2 fruit fly cellular contexts compared by ENCODE assay signal in genomic region chr3L:17016576-17016917, dm6.
TF ChIP-seq lines count a peak whose summit lies in the region.

No protein-coding gene starts in this region.

- TF ChIP-seq CTCF in whole organism, embryonic (GFP tag; optimal IDR thresholded peaks at IDR 0.05; lab: Kevin White, UChicago), result no peak

TF ChIP-seq in whole organism, 6 proteins besides CTCF, POLR2A, EP300 and RAD21:
- TF ChIP-seq EcR (GFP tag; optimal IDR thresholded peaks at IDR 0.05; lab: Kevin White, UChicago) (no peak), Dll (optimal IDR thresholded peaks at IDR 0.05; lab: Kevin White, UChicago) (peak; percentile 24)

TF ChIP-seq in whole organism, embryonic, 481 proteins besides CTCF, POLR2A, EP300 and RAD21:
- TF ChIP-seq MESR4 (GFP tag; optimal IDR thresholded peaks at IDR 0.05; lab: Kevin White, UChicago) (peak; percentile 52), fd96Cb (tag; optimal IDR thresholded peaks at IDR 0.05; lab: Kevin White, UChicago) (no peak), CG16815 (GFP tag; optimal IDR thresholded peaks at IDR 0.05; lab: Kevin White, UChicago) (no peak), CG30020 (tag; optimal IDR thresholded peaks at IDR 0.05; lab: Kevin White, UChicago) (no peak), ab (GFP tag; optimal IDR thresholded peaks at IDR 0.05; lab: Kevin White, UChicago) (no peak), CG17328 (GFP tag; IDR thresholded peaks at IDR 0.05; lab: Robert Waterston, UW) (no peak), lov (optimal IDR thresholded peaks at IDR 0.05; lab: Kevin White, UChicago) (no peak), lov (GFP tag; IDR thresholded peaks at IDR 0.05; lab: Robert Waterston, UW) (no peak), HLH4C (GFP tag; IDR thresholded peaks at IDR 0.05; lab: Robert Waterston, UW; ENCODE audit: partially characterized antibody) (0 out of 3 replicates have a peak, but pooled peaks have one; percentile 3), unc-4 (GFP tag; IDR thresholded peaks at IDR 0.05; lab: Robert Waterston, UW; ENCODE audit: partially characterized antibody) (peak; percentile 9; the same call in 1 of the 2 replicates), Opbp (GFP tag; IDR thresholded peaks at IDR 0.05; lab: Robert Waterston, UW; ENCODE audit: partially characterized antibody) (peak; percentile 61; the same call in 1 of the 3 replicates), her (GFP tag; optimal IDR thresholded peaks at IDR 0.05; lab: Kevin White, UChicago) (no peak), aop (GFP tag; IDR thresholded peaks at IDR 0.05; lab: Robert Waterston, UW) (no peak), CG8359 (GFP tag; optimal IDR thresholded peaks at IDR 0.05; lab: Kevin White, UChicago; ENCODE audit: borderline replicate concordance) (no peak), crp (GFP tag; optimal IDR thresholded peaks at IDR 0.05; lab: Kevin White, UChicago) (no peak), Dad (GFP tag; optimal IDR thresholded peaks at IDR 0.05; lab: Kevin White, UChicago) (no peak), CG9876 (GFP tag; optimal IDR thresholded peaks at IDR 0.05; lab: Kevin White, UChicago) (no peak), CG14860 (GFP tag; IDR thresholded peaks at IDR 0.05; lab: Robert Waterston, UW; ENCODE audit: partially characterized antibody) (0 out of 3 replicates have a peak, but pooled peaks have one; percentile 45), CG31441 (GFP tag; IDR thresholded peaks at IDR 0.05; lab: Robert Waterston, UW) (no peak), ci (GFP tag; IDR thresholded peaks at IDR 0.05; lab: Robert Waterston, UW) (peak; percentile 1; the same call in 1 of the 3 replicates), pan (optimal IDR thresholded peaks at IDR 0.05; lab: Kevin White, UChicago) (no peak), pan (GFP tag; optimal IDR thresholded peaks at IDR 0.05 in 1 of 2, IDR thresholded peaks at IDR 0.05 in 1 of 2) (peak in 1 of 2 experiments; percentile 1), Dll (GFP tag; IDR thresholded peaks at IDR 0.05; lab: Robert Waterston, UW; ENCODE audit: partially characterized antibody) (0 out of 4 replicates have a peak, but pooled peaks have one; percentile 1), Atf3 (GFP tag; optimal IDR thresholded peaks at IDR 0.05; lab: Kevin White, UChicago) (no peak), Bgb (GFP tag; IDR thresholded peaks at IDR 0.05; lab: Robert Waterston, UW; ENCODE audit: partially characterized antibody) (peak; percentile 4; the same call in 1 of the 2 replicates), NC2α (GFP tag; optimal IDR thresholded peaks at IDR 0.05; lab: Kevin White, UChicago) (no peak), MBD-R2 (GFP tag; IDR thresholded peaks at IDR 0.05; lab: Robert Waterston, UW) (peak; percentile 53)
